Worm (Caenorhabditis elegans) whole organism, early embryonic: ENCODE data around the gene fbxa-75.

Experiments
- B0310.2 ChIP-seq: sonication (generic microtip); optimal IDR thresholded peaks from 2 replicates; lab custom pipeline; 2016; ENCODE audit warnings: mild to moderate bottlenecking, missing genetic modification characterization, missing compliant biosample characterization
- F13C5.2 ChIP-seq: sonication (generic microtip); optimal IDR thresholded peaks from 2 replicates; lab custom pipeline; 2017; ENCODE audit warnings: mild to moderate bottlenecking, missing genetic modification characterization, inconsistent platforms, missing compliant biosample characterization
- aly-1 ChIP-seq: sonication (generic microtip); optimal IDR thresholded peaks from 2 replicates; lab custom pipeline; 2016; ENCODE audit warnings: missing genetic modification characterization, missing compliant biosample characterization
- ama-1 ChIP-seq: fragments of 150-350 bp; optimal IDR thresholded peaks from 2 replicates; lab custom pipeline; 2014
- ceh-13 ChIP-seq: fragments of 200-800 bp; sonication (Bioruptor generic); optimal IDR thresholded peaks from 2 replicates; lab custom pipeline; 2018; ENCODE audit warnings: mild to moderate bottlenecking, missing genetic modification characterization, missing compliant biosample characterization
- ceh-36 ChIP-seq: sonication (generic microtip); optimal IDR thresholded peaks from 2 replicates; lab custom pipeline; 2016; ENCODE audit warnings: missing genetic modification characterization, inconsistent platforms, missing compliant biosample characterization
- ets-7 ChIP-seq: sonication (generic microtip); optimal IDR thresholded peaks from 2 replicates; lab custom pipeline; 2016; ENCODE audit warnings: missing genotype, missing genetic modification characterization, missing compliant biosample characterization
- flt-1 ChIP-seq: fragments of 200-800 bp; sonication (Bioruptor generic); IDR thresholded peaks from 2 replicates; pipeline ENCODE4 v1.3.6; 2022; ENCODE audit warnings: missing genetic modification characterization, missing compliant biosample characterization
- hmbx-1 ChIP-seq: sonication (generic microtip); optimal IDR thresholded peaks from 2 replicates; lab custom pipeline; 2016; ENCODE audit warnings: mild to moderate bottlenecking, missing genetic modification characterization, missing compliant biosample characterization
- hmg-4 ChIP-seq: fragments of 200-800 bp; sonication (Bioruptor generic); optimal IDR thresholded peaks from 2 replicates; lab custom pipeline; 2018; ENCODE audit warnings: mild to moderate bottlenecking, missing genetic modification characterization, missing compliant biosample characterization
- hnd-1 ChIP-seq: sonication (generic microtip); optimal IDR thresholded peaks from 2 replicates; lab custom pipeline; 2016; ENCODE audit warnings: missing genetic modification characterization, missing compliant biosample characterization
- pes-1 ChIP-seq: fragments of 200-800 bp; sonication (Bioruptor generic); IDR thresholded peaks from 2 replicates; pipeline ENCODE4 v1.3.6; 2022; ENCODE audit warnings: missing genetic modification reagents, missing genetic modification characterization, missing compliant biosample characterization
- scrt-1 ChIP-seq: fragments of 200-800 bp; sonication (Bioruptor generic); IDR thresholded peaks from 2 replicates; pipeline ENCODE4 v1.3.6; 2022; ENCODE audit warnings: missing genetic modification characterization, missing compliant biosample characterization
- sea-1 ChIP-seq: fragments of 200-800 bp; sonication (Bioruptor generic); conservative IDR thresholded peaks from 2 replicates; pipeline ENCODE4 v1.3.6; 2022; ENCODE audit warnings: missing genetic modification characterization, missing compliant biosample characterization
- tbx-11 ChIP-seq: fragments of 200-800 bp; sonication (Bioruptor generic); IDR thresholded peaks from 2 replicates; pipeline ENCODE4 v1.3.6; 2022; ENCODE audit warnings: missing genetic modification characterization, missing compliant biosample characterization
- tbx-37 ChIP-seq: fragments of 200-800 bp; sonication (Bioruptor generic); conservative IDR thresholded peaks from 2 replicates; pipeline ENCODE4 v1.3.6; 2022; ENCODE audit warnings: missing genetic modification reagents, missing genetic modification characterization, missing compliant biosample characterization
- tra-4 ChIP-seq: sonication (generic microtip); optimal IDR thresholded peaks from 2 replicates; lab custom pipeline; 2017; ENCODE audit warnings: missing genetic modification characterization, missing compliant biosample characterization

fbxa-75 gene

ce11 chrIII:1273655-1274328 is 29.7 kb upstream of the fbxa-75 start, which contains the start of gene fbxa-29:
Gene fbxa-29, minus strand, starts transcription at chrIII:1273705.
- TF ChIP-seq ceh-36 (tag; lab: Kevin White, UChicago) (no peak), sea-1 (GFP tag; lab: Robert Waterston, UW) (no peak), flt-1 (GFP tag; lab: Robert Waterston, UW) (no peak), aly-1 (tag; lab: Kevin White, UChicago) (no peak), ama-1 (lab: Kevin White, UChicago) (no peak), B0310.2 (tag; lab: Kevin White, UChicago) (no peak), tra-4 (tag; lab: Kevin White, UChicago) (no peak), ets-7 (no peak), tbx-11 (GFP tag; lab: Robert Waterston, UW) (no peak), ceh-13 (GFP tag; lab: Kevin White, UChicago) (no peak), scrt-1 (GFP tag; lab: Robert Waterston, UW) (no peak), hmbx-1 (no peak)

- TF ChIP-seq pes-1 (GFP tag; lab: Robert Waterston, UW): no peak
- TF ChIP-seq ceh-36 (tag; lab: Kevin White, UChicago): no peak
- TF ChIP-seq tbx-11 (GFP tag; lab: Robert Waterston, UW): no peak
- TF ChIP-seq sea-1 (GFP tag; lab: Robert Waterston, UW): no peak
- no peak for TF ChIP-seq hnd-1 (tag; lab: Kevin White, UChicago)
- TF ChIP-seq ets-7: no peak
- no peak for TF ChIP-seq B0310.2 (tag; lab: Kevin White, UChicago)
- TF ChIP-seq scrt-1 (GFP tag; lab: Robert Waterston, UW): no peak
- no peak for TF ChIP-seq flt-1 (GFP tag; lab: Robert Waterston, UW)
- TF ChIP-seq aly-1 (tag; lab: Kevin White, UChicago): no peak
- no peak for TF ChIP-seq tra-4 (tag; lab: Kevin White, UChicago)
- TF ChIP-seq hmg-4: no peak
- TF ChIP-seq tbx-37 (GFP tag; lab: Robert Waterston, UW): no peak
- TF ChIP-seq F13C5.2 (tag; lab: Kevin White, UChicago): no peak
- no peak for TF ChIP-seq ama-1 (lab: Kevin White, UChicago)
- TF ChIP-seq ceh-13 (GFP tag; lab: Kevin White, UChicago): no peak
- TF ChIP-seq hmbx-1: no peak
Observed at ce11 chrIII:1275513-1275912, 28.0 kb upstream of the fbxa-75 start, which contains the start of gene fbxa-30. Gene fbxa-30, minus strand, starts transcription at chrIII:1275613.

DNA sequence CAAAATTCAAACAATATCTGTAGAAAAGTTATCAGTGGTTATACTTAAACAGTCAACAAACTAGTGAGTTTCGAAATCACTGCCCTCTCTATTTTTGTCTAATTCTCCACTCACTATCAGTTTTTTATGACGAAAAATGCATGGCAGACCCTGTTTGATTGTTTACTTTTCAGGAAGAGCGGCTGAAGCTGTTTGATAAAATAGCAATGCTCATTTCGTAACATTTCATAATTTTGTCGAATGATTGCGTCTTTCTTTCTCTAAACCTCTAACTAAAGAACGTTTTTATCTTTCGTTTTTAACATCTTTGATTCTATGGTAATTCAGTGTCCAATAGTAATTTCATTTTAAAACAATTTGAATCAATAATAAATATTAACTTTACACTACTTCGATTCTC is 24.3 kb upstream of the fbxa-75 start:
- TF ChIP-seq F13C5.2 (tag; lab: Kevin White, UChicago) (no peak), hnd-1 (tag; lab: Kevin White, UChicago) (no peak), hmg-4 (no peak), hmbx-1 (no peak), ets-7 (no peak), ceh-13 (GFP tag; lab: Kevin White, UChicago) (no peak), flt-1 (GFP tag; lab: Robert Waterston, UW) (no peak), ama-1 (lab: Kevin White, UChicago) (no peak), tra-4 (tag; lab: Kevin White, UChicago) (no peak), tbx-11 (GFP tag; lab: Robert Waterston, UW) (no peak), aly-1 (tag; lab: Kevin White, UChicago) (no peak), ceh-36 (tag; lab: Kevin White, UChicago) (no peak), scrt-1 (GFP tag; lab: Robert Waterston, UW) (no peak), sea-1 (GFP tag; lab: Robert Waterston, UW) (no peak), pes-1 (GFP tag; lab: Robert Waterston, UW) (no peak), tbx-37 (GFP tag; lab: Robert Waterston, UW) (no peak), B0310.2 (tag; lab: Kevin White, UChicago) (no peak)

DNA sequence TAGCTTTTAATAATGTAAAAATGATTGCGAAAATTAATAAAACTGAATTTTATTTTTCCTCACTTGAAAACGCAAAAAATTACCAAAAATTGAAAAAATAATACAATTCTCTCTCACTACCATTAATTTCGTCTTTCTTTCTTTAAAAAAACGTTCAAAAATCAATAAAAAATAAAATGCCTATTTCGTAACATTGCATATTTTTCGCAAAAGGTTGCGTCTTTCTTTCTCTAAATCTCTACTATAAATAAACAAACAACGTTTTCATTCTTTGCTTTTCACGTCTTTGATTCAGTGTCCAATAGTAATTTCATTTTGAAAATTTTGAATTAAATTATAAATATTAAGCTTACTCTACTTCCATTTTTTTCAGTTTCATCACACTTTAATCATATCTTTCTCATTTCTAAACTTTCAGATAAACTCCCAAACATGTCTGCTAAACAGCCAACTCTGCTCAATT is 18.9 kb upstream of the fbxa-75 start, which contains the start of gene fbxa-37:
fbxa-37 (plus strand) TSS at position 413 of the 463 bp plus-strand sequence.
- TF ChIP-seq tbx-37 (GFP tag; lab: Robert Waterston, UW) (no peak), ama-1 (lab: Kevin White, UChicago) (no peak), flt-1 (GFP tag; lab: Robert Waterston, UW) (no peak), F13C5.2 (tag; lab: Kevin White, UChicago) (no peak), ets-7 (no peak), B0310.2 (tag; lab: Kevin White, UChicago) (no peak), hnd-1 (tag; lab: Kevin White, UChicago) (no peak), hmbx-1 (no peak), scrt-1 (GFP tag; lab: Robert Waterston, UW) (no peak), ceh-13 (GFP tag; lab: Kevin White, UChicago) (no peak), tra-4 (tag; lab: Kevin White, UChicago) (no peak), tbx-11 (GFP tag; lab: Robert Waterston, UW) (no peak), aly-1 (tag; lab: Kevin White, UChicago) (no peak)

- TF ChIP-seq hnd-1 (tag; lab: Kevin White, UChicago): no peak
- no peak for TF ChIP-seq hmbx-1
- no peak for TF ChIP-seq ets-7
- no peak for TF ChIP-seq ceh-36 (tag; lab: Kevin White, UChicago)
- no peak for TF ChIP-seq B0310.2 (tag; lab: Kevin White, UChicago)
- TF ChIP-seq tra-4 (tag; lab: Kevin White, UChicago): no peak
- TF ChIP-seq ceh-13 (GFP tag; lab: Kevin White, UChicago): no peak
- TF ChIP-seq pes-1 (GFP tag; lab: Robert Waterston, UW): no peak
Observed at ce11 chrIII:1288473-1289056, 14.9 kb upstream of the fbxa-75 start, which contains the start of gene fbxa-50. Gene fbxa-50, minus strand, starts transcription at chrIII:1288523.

- TF ChIP-seq ceh-13 (GFP tag; lab: Kevin White, UChicago): no peak
- no peak for TF ChIP-seq flt-1 (GFP tag; lab: Robert Waterston, UW)
- TF ChIP-seq ama-1 (lab: Kevin White, UChicago): no peak
- no peak for TF ChIP-seq aly-1 (tag; lab: Kevin White, UChicago)
- TF ChIP-seq tbx-11 (GFP tag; lab: Robert Waterston, UW): no peak
- TF ChIP-seq scrt-1 (GFP tag; lab: Robert Waterston, UW): no peak
- no peak for TF ChIP-seq hmbx-1
Observed at ce11 chrIII:1289139-1289538, 14.4 kb upstream of the fbxa-75 start.
